Worm (Caenorhabditis elegans): Measurements from ENCODE around the gene Y44A6D.5.

Y44A6D.5 gene

DNA sequence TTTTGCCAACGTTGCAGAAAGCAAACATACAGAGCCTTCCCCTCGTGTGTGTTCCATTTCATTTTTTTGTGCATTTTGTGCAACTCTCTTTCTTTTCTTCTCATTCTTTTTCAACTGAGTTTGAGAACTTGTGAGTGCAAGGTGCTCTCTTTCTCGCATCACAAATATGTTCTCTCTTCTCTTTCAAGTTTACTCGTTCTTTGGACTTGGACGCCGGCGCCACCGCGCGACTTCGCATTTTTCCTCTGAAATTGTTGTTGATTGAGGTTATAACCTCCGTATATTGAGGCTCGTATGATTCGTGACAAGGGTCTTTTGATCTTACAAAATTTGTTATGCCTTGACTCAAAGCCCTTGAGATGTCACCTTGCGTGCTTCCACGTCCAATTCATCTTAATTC lies 26.0 kb downstream of the Y44A6D.5 start (continued):
- no peak for TF ChIP-seq unc-39 (tag; optimal IDR thresholded peaks at IDR 0.05)
- TF ChIP-seq fkh-10 (GFP tag; optimal IDR thresholded peaks at IDR 0.05): peak; percentile 13
- TF ChIP-seq ctbp-1 (GFP tag; IDR thresholded peaks at IDR 0.05): peak; percentile 73
- TF ChIP-seq T26A8.4 (GFP tag; IDR thresholded peaks at IDR 0.05): peak; percentile 14; the same call in 1 of the 2 replicates
- no peak for TF ChIP-seq nhr-10 (tag; optimal IDR thresholded peaks at IDR 0.05)
- TF ChIP-seq ztf-7 (tag; optimal IDR thresholded peaks at IDR 0.05): no peak
- 0 out of 2 replicates have a peak, but pooled peaks have one; percentile 44 for TF ChIP-seq egl-43 (GFP tag; IDR thresholded peaks at IDR 0.05)
- TF ChIP-seq nhr-76 (tag; optimal IDR thresholded peaks at IDR 0.05): no peak
- TF ChIP-seq hmg-1.1 (GFP tag; IDR thresholded peaks at IDR 0.05): peak; percentile 70
- peak; percentile 81 for TF ChIP-seq nhr-28 (tag; optimal IDR thresholded peaks at IDR 0.05)
- no peak for TF ChIP-seq nhr-25 (tag; optimal IDR thresholded peaks at IDR 0.05; ENCODE audit: borderline replicate concordance, insufficient read depth)
- TF ChIP-seq ceh-62 (tag; optimal IDR thresholded peaks at IDR 0.05): no peak
- peak in 1 of 2 experiments; percentile 77 for TF ChIP-seq mdl-1 (tag; optimal IDR thresholded peaks at IDR 0.05)

ce11 chrV:20775269-20775668 lies 27.5 kb downstream of the Y44A6D.5 start, which contains the start of gene F38A6.4:
F38A6.4 (minus strand) TSS chrV:20775369.
- no peak for TF ChIP-seq fos-1 (tag; optimal IDR thresholded peaks at IDR 0.05)
- no peak for TF ChIP-seq daf-12 (tag; optimal IDR thresholded peaks at IDR 0.05)
- TF ChIP-seq unc-62 (GFP tag; optimal IDR thresholded peaks at IDR 0.05 in 1 of 2): peak in 1 of 2 experiments; percentile 84
- no peak for TF ChIP-seq unc-62 (tag; optimal IDR thresholded peaks at IDR 0.05)
- no peak for TF ChIP-seq tag-97 (GFP tag; IDR thresholded peaks at IDR 0.05)
- TF ChIP-seq hlh-30 (tag; optimal IDR thresholded peaks at IDR 0.05; ENCODE audit: insufficient read depth): peak; percentile 29
- peak; percentile 25 for TF ChIP-seq nhr-28 (tag; optimal IDR thresholded peaks at IDR 0.05)
- TF ChIP-seq dve-1 (tag; optimal IDR thresholded peaks at IDR 0.05; ENCODE audit: insufficient read depth): peak; percentile 11
- no peak for TF ChIP-seq daf-16 (GFP tag; optimal IDR thresholded peaks at IDR 0.05)
- peak; percentile 11 for TF ChIP-seq daf-16 (tag; optimal IDR thresholded peaks at IDR 0.05)

ce11 chrV:20773647-20774046 lies 29.2 kb downstream of the Y44A6D.5 start, which contains the start of gene F38A6.5:
F38A6.5 (minus strand) TSS chrV:20773747.
- TF ChIP-seq madf-5 (GFP tag; IDR thresholded peaks at IDR 0.05): no peak
- TF ChIP-seq ceh-44 (GFP tag; IDR thresholded peaks at IDR 0.05): no peak
- no peak for TF ChIP-seq unc-62 (GFP tag; optimal IDR thresholded peaks at IDR 0.05 in 1 of 2)
- no peak for TF ChIP-seq unc-62 (tag; optimal IDR thresholded peaks at IDR 0.05)
- TF ChIP-seq lin-13 (GFP tag; optimal IDR thresholded peaks at IDR 0.05): no peak
- TF ChIP-seq mep-1 (tag; optimal IDR thresholded peaks at IDR 0.05): no peak
- no peak for TF ChIP-seq zfp-3 (GFP tag; conservative IDR thresholded peaks at IDR 0.05)
- no peak for TF ChIP-seq daf-8 (GFP tag; IDR thresholded peaks at IDR 0.05)
- no peak for TF ChIP-seq dmd-8 (GFP tag; IDR thresholded peaks at IDR 0.05)
- no peak for TF ChIP-seq ceh-82 (tag; optimal IDR thresholded peaks at IDR 0.05)
- no peak for TF ChIP-seq lin-15B (tag; optimal IDR thresholded peaks at IDR 0.05)
- TF ChIP-seq daf-19 (GFP tag; conservative IDR thresholded peaks at IDR 0.05): no peak
- TF ChIP-seq nhr-11 (tag; optimal IDR thresholded peaks at IDR 0.05): no peak
- no peak for TF ChIP-seq rbr-2 (tag; optimal IDR thresholded peaks at IDR 0.05)
- no peak for TF ChIP-seq mdt-29 (GFP tag; IDR thresholded peaks at IDR 0.05)
- TF ChIP-seq nhr-48 (tag; optimal IDR thresholded peaks at IDR 0.05): no peak

DNA sequence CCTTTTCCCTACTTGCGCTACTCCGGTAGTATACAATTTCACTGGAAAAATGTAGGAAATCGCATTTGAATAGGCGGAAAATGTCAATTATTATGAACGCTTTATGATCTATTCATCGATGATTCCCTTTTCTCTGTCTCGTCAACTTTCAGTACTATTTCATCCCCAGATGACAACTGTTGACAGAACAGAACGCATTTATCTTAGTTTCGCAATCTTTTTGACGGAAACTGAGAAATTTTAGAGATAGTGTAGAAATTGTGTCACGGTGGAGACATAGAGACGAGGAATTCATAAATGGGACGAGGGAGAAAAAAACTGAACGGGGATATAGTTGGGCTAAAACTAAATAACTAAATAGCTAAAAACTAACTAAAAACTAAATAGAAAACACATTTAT lies 31.1 kb downstream of the Y44A6D.5 start:
- peak in 1 of 2 experiments; percentile 69 for TF ChIP-seq unc-62 (GFP tag; optimal IDR thresholded peaks at IDR 0.05 in 1 of 2)
- no peak for TF ChIP-seq unc-62 (tag; optimal IDR thresholded peaks at IDR 0.05)
- no peak for TF ChIP-seq nhr-10 (tag; optimal IDR thresholded peaks at IDR 0.05)

All from whole organism, L4 larva.